Worm (Caenorhabditis elegans): ENCODE data around the gene idpa-3.

ce11 chrX:10372556-10372955 lies 36.3 kb downstream of the idpa-3 start, which contains the start of gene Y49A10A.2:
- no peak for TF ChIP-seq nhr-129 (tag; optimal IDR thresholded peaks at IDR 0.05)
- TF ChIP-seq ama-1 (optimal IDR thresholded peaks at IDR 0.05): no peak
- no peak for TF ChIP-seq nhr-12 (tag; optimal IDR thresholded peaks at IDR 0.05)
- TF ChIP-seq lin-13 (GFP tag; optimal IDR thresholded peaks at IDR 0.05): no peak

Measured in whole organism, L2 larva.